Worm (Caenorhabditis elegans) whole organism, L4 larva: ENCODE measurements around the gene dpy-17.

ENCODE experiments used
- F37D6.2 ChIP-seq: sonication (generic microtip); optimal IDR thresholded peaks from 2 replicates; lab custom pipeline; 2016; ENCODE audit warnings: mild to moderate bottlenecking, missing genetic modification characterization, missing compliant biosample characterization
- ceh-82 ChIP-seq: sonication (generic microtip); optimal IDR thresholded peaks from 2 replicates; lab custom pipeline; 2017; ENCODE audit warnings: missing biosample characterization, missing genetic modification characterization
- nhr-11 ChIP-seq: fragments of 150-350 bp; optimal IDR thresholded peaks from 2 replicates; lab custom pipeline; 2014; ENCODE audit warnings: missing biosample characterization, missing genetic modification characterization
- pha-4 ChIP-seq, 2 experiments: fragments of 150-350 bp in 1 of 2; fragments of 200-800 bp in 1 of 2; sonication (Bioruptor generic) in 1 of 2; IDR thresholded peaks in 1 of 2; optimal IDR thresholded peaks in 1 of 2; 2 replicates each; pipeline versions ENCODE4 v1.3.6 to Lab custom; 2014 to 2022; ENCODE audit warnings: missing genetic modification characterization in 2 of 2, missing genetic modification reagents in 2 of 2, missing biosample characterization in 1 of 2, missing compliant biosample characterization in 1 of 2
- php-3 ChIP-seq: fragments of 200-800 bp; sonication (Bioruptor generic); IDR thresholded peaks from 2 replicates; pipeline ENCODE4 v1.3.6; 2022; ENCODE audit warnings: missing genetic modification reagents, missing genetic modification characterization, missing compliant biosample characterization
- skn-1 ChIP-seq: fragments of 150-350 bp; optimal IDR thresholded peaks from 2 replicates; lab custom pipeline; 2014; ENCODE audit warnings: missing biosample characterization, missing genetic modification characterization

DNA sequence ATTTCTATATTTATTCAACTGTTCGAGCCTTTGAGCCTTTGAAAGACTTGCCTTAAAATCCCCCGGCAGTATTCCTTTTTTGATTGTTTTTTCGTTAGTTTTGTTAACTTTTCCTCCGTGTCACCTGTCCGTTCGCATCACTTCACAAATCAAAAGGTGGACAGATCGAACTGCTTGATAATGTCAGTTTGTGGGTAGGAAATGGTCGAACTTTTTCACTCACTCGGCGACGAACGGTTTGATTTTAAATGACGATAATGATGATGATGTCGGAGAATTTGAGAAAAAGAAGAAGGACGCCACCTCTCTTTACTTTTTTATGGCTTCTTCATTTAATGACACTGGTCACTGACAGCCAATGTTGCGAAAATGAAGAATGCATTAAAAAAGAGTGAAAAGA lies 11.9 kb downstream of the dpy-17 start:
- no peak for TF ChIP-seq php-3 (GFP tag; lab: Robert Waterston, UW)
- no peak for TF ChIP-seq pha-4 (GFP tag; IDR thresholded peaks at IDR 0.05; lab: Robert Waterston, UW)
- no peak for TF ChIP-seq pha-4 (tag; optimal IDR thresholded peaks at IDR 0.05; lab: Kevin White, UChicago)
- TF ChIP-seq nhr-11 (tag; lab: Kevin White, UChicago), result no peak
- TF ChIP-seq skn-1 (tag; lab: Kevin White, UChicago), result no peak
- TF ChIP-seq F37D6.2 (tag; lab: Kevin White, UChicago), result no peak
- TF ChIP-seq ceh-82 (tag; lab: Kevin White, UChicago), result no peak
